Worm (Caenorhabditis elegans): ENCODE measurements around the gene rpl-16.

The rpl-16 gene

ce11 chrIII:3469646-3470045 lies 33.8 kb downstream of the rpl-16 start, which contains the start of gene smim-14:
smim-14 (minus strand) TSS chrIII:3469746.
- TF ChIP-seq mep-1 (tag; optimal IDR thresholded peaks at IDR 0.05) (no peak), xbp-1 (tag; optimal IDR thresholded peaks at IDR 0.05) (peak; percentile 89), unc-98 (GFP tag; IDR thresholded peaks at IDR 0.05) (no peak), rnt-1 (tag; optimal IDR thresholded peaks at IDR 0.05) (no peak), fkh-4 (tag; optimal IDR thresholded peaks at IDR 0.05; ENCODE audit: borderline replicate concordance) (no peak), efl-3 (GFP tag; optimal IDR thresholded peaks at IDR 0.05) (no peak), hlh-4 (tag; optimal IDR thresholded peaks at IDR 0.05) (no peak)

- no peak for TF ChIP-seq dsc-1 (tag; optimal IDR thresholded peaks at IDR 0.05)
- no peak for TF ChIP-seq zag-1 (tag; optimal IDR thresholded peaks at IDR 0.05)
- no peak for TF ChIP-seq nhr-76 (tag; optimal IDR thresholded peaks at IDR 0.05)
- TF ChIP-seq skn-1 (tag; optimal IDR thresholded peaks at IDR 0.05), result no peak
- no peak for TF ChIP-seq nhr-20 (tag; optimal IDR thresholded peaks at IDR 0.05)
- TF ChIP-seq hlh-4 (tag; optimal IDR thresholded peaks at IDR 0.05), result no peak
- TF ChIP-seq nhr-47 (tag; optimal IDR thresholded peaks at IDR 0.05), result no peak
- TF ChIP-seq efl-1 (optimal IDR thresholded peaks at IDR 0.05), result no peak
- TF ChIP-seq efl-1 (GFP tag; optimal IDR thresholded peaks at IDR 0.05 in 1 of 2), result no peak
- no peak for TF ChIP-seq ceh-88 (GFP tag; IDR thresholded peaks at IDR 0.05)
- no peak for TF ChIP-seq zip-4 (GFP tag; optimal IDR thresholded peaks at IDR 0.05)
- no peak for TF ChIP-seq lin-13 (GFP tag; optimal IDR thresholded peaks at IDR 0.05)
- no peak for TF ChIP-seq rnt-1 (tag; optimal IDR thresholded peaks at IDR 0.05)
- TF ChIP-seq snu-23 (GFP tag; optimal IDR thresholded peaks at IDR 0.05), result no peak
- TF ChIP-seq fkh-8 (tag; optimal IDR thresholded peaks at IDR 0.05), result no peak
- no peak for TF ChIP-seq dpl-1 (GFP tag; optimal IDR thresholded peaks at IDR 0.05)
- no peak for TF ChIP-seq irx-1 (tag; optimal IDR thresholded peaks at IDR 0.05)
Observed at ce11 chrIII:3468384-3468783, 35.0 kb downstream of the rpl-16 start.

- TF ChIP-seq snu-23 (GFP tag; optimal IDR thresholded peaks at IDR 0.05), result no peak
- no peak for TF ChIP-seq ceh-82 (tag; optimal IDR thresholded peaks at IDR 0.05)
- no peak for TF ChIP-seq nhr-47 (tag; optimal IDR thresholded peaks at IDR 0.05)
- no peak for TF ChIP-seq jun-1 (tag; optimal IDR thresholded peaks at IDR 0.05)
Observed at ce11 chrIII:3467013-3467412, 36.4 kb downstream of the rpl-16 start.

ce11 chrIII:3461403-3461802 lies 42.0 kb downstream of the rpl-16 start, which contains the start of gene pph-6:
pph-6 (plus strand) TSS chrIII:3461703.
- no peak for TF ChIP-seq ztf-4 (tag; optimal IDR thresholded peaks at IDR 0.05)
- TF ChIP-seq efl-1 (optimal IDR thresholded peaks at IDR 0.05), result no peak
- TF ChIP-seq efl-1 (GFP tag; optimal IDR thresholded peaks at IDR 0.05 in 1 of 2), result peak in 1 of 2 experiments; percentile 82

- TF ChIP-seq nhr-12 (tag; optimal IDR thresholded peaks at IDR 0.05) (peak; percentile 18), nhr-20 (tag; optimal IDR thresholded peaks at IDR 0.05) (peak; percentile 97), Y116A8C.19 (tag; optimal IDR thresholded peaks at IDR 0.05; ENCODE audit: borderline replicate concordance) (no peak), egl-27 (tag; optimal IDR thresholded peaks at IDR 0.05) (peak in 1 of 2 experiments; percentile 79), dsc-1 (tag; optimal IDR thresholded peaks at IDR 0.05) (peak; percentile 98), mab-9 (GFP tag; IDR thresholded peaks at IDR 0.05) (peak; percentile 95), lin-13 (GFP tag; optimal IDR thresholded peaks at IDR 0.05) (peak; percentile 97), pag-3 (tag; optimal IDR thresholded peaks at IDR 0.05; ENCODE audit: borderline replicate concordance, insufficient read depth) (no peak), sox-4 (tag; optimal IDR thresholded peaks at IDR 0.05) (peak; percentile 85), fkh-8 (tag; optimal IDR thresholded peaks at IDR 0.05) (peak; percentile 94), pqm-1 (tag; optimal IDR thresholded peaks at IDR 0.05) (no peak), nhr-11 (tag; optimal IDR thresholded peaks at IDR 0.05) (peak; percentile 92), grh-1 (GFP tag; IDR thresholded peaks at IDR 0.05) (peak; percentile 96), ets-5 (GFP tag; IDR thresholded peaks at IDR 0.05) (no peak), hlh-17 (GFP tag; optimal IDR thresholded peaks at IDR 0.05; ENCODE audit: borderline replicate concordance) (no peak), unc-98 (GFP tag; IDR thresholded peaks at IDR 0.05) (peak; percentile 76), skn-1 (tag; optimal IDR thresholded peaks at IDR 0.05) (peak; percentile 91), mep-1 (tag; optimal IDR thresholded peaks at IDR 0.05) (peak; percentile 98), ztf-11 (tag; optimal IDR thresholded peaks at IDR 0.05) (peak in 1 of 2 experiments; percentile 85), unc-62 (GFP tag; optimal IDR thresholded peaks at IDR 0.05) (peak; percentile 71), ces-1 (GFP tag; optimal IDR thresholded peaks at IDR 0.05) (no peak), lsy-2 (tag; optimal IDR thresholded peaks at IDR 0.05) (peak; percentile 97 to 98), rnt-1 (tag; optimal IDR thresholded peaks at IDR 0.05) (peak; percentile 97), lin-35 (GFP tag; optimal IDR thresholded peaks at IDR 0.05) (peak; percentile 96 to 98), nhr-77 (tag; optimal IDR thresholded peaks at IDR 0.05) (peak; percentile 88), C34B4.2 (tag; optimal IDR thresholded peaks at IDR 0.05) (peak; percentile 84), tbx-2 (tag; optimal IDR thresholded peaks at IDR 0.05) (peak; percentile 97)
Observed at ce11 chrIII:3460061-3460460, 43.3 kb downstream of the rpl-16 start, which contains the start of gene C34C12.8. C34C12.8 (plus strand) TSS chrIII:3460406.
